Worm (Caenorhabditis elegans) whole organism, late embryonic: ENCODE data around the gene nhr-44.

Experiments
- C08G9.2 ChIP-seq: sonication (generic microtip); optimal IDR thresholded peaks from 2 replicates; lab custom pipeline; 2016; ENCODE audit warnings: mild to moderate bottlenecking, missing genetic modification characterization, moderate library complexity, missing compliant biosample characterization
- C38D4.7 ChIP-seq: fragments of 200-800 bp; sonication (Bioruptor generic); optimal IDR thresholded peaks from 2 replicates; lab custom pipeline; 2018; ENCODE audit warnings: mild to moderate bottlenecking, missing genetic modification characterization, moderate library complexity, missing compliant biosample characterization
- F13H6.1 ChIP-seq: sonication (generic microtip); optimal IDR thresholded peaks from 2 replicates; lab custom pipeline; 2016; ENCODE audit warnings: missing genetic modification characterization, missing compliant biosample characterization
- K09A11.1 ChIP-seq: sonication (generic microtip); optimal IDR thresholded peaks from 2 replicates; lab custom pipeline; 2017; ENCODE audit warnings: antibody characterized with exemption, mild to moderate bottlenecking, missing genetic modification characterization, missing compliant biosample characterization; ENCODE audit not compliant: insufficient read depth
- T23F11.4 ChIP-seq: fragments of 200-800 bp; sonication (Bioruptor generic); optimal IDR thresholded peaks from 2 replicates; lab custom pipeline; 2018; ENCODE audit warnings: mild to moderate bottlenecking, missing genetic modification characterization, missing compliant biosample characterization
- ahr-1 ChIP-seq: sonication (generic microtip); optimal IDR thresholded peaks from 2 replicates; lab custom pipeline; 2016; ENCODE audit warnings: missing genetic modification characterization, missing compliant biosample characterization
- ceh-22 ChIP-seq: sonication (generic microtip); optimal IDR thresholded peaks from 2 replicates; lab custom pipeline; 2017; ENCODE audit warnings: missing biosample characterization, missing genetic modification characterization
- ceh-24 ChIP-seq: sonication (generic microtip); optimal IDR thresholded peaks from 2 replicates; lab custom pipeline; 2016; ENCODE audit warnings: mild to moderate bottlenecking, missing genetic modification characterization, missing compliant biosample characterization
- ceh-31 ChIP-seq: sonication (generic microtip); optimal IDR thresholded peaks from 2 replicates; lab custom pipeline; 2016; ENCODE audit warnings: missing genetic modification characterization, missing compliant biosample characterization
- ceh-34 ChIP-seq: sonication (generic microtip); optimal IDR thresholded peaks from 2 replicates; lab custom pipeline; 2016; ENCODE audit warnings: mild to moderate bottlenecking, missing genetic modification characterization, missing compliant biosample characterization
- ceh-45 ChIP-seq: fragments of 200-800 bp; sonication (Bioruptor generic); IDR thresholded peaks from 2 replicates; pipeline ENCODE4 v1.3.6; 2022; ENCODE audit warnings: missing genetic modification reagents, missing genetic modification characterization, missing compliant biosample characterization
- ceh-48 ChIP-seq: sonication (generic microtip); optimal IDR thresholded peaks from 2 replicates; lab custom pipeline; 2016; ENCODE audit warnings: missing genetic modification characterization, inconsistent platforms, missing compliant biosample characterization
- ceh-9 ChIP-seq: sonication (generic microtip); optimal IDR thresholded peaks from 2 replicates; lab custom pipeline; 2016; ENCODE audit warnings: mild to moderate bottlenecking, missing genetic modification characterization, inconsistent platforms, missing compliant biosample characterization
- dve-1 ChIP-seq: sonication (generic microtip); optimal IDR thresholded peaks from 2 replicates; lab custom pipeline; 2017; ENCODE audit warnings: antibody characterized with exemption, mild to moderate bottlenecking, missing genetic modification characterization, missing compliant biosample characterization
- elt-2 ChIP-seq: sonication (generic microtip); optimal IDR thresholded peaks from 2 replicates; lab custom pipeline; 2016; ENCODE audit warnings: missing genetic modification reagents, missing genetic modification characterization, missing compliant biosample characterization
- ets-4 ChIP-seq: sonication (generic microtip); optimal IDR thresholded peaks from 2 replicates; lab custom pipeline; 2016; ENCODE audit warnings: missing genetic modification characterization, missing compliant biosample characterization
- eyg-1 ChIP-seq: sonication (generic microtip); optimal IDR thresholded peaks from 2 replicates; lab custom pipeline; 2016; ENCODE audit warnings: missing genotype, missing genetic modification characterization, missing compliant biosample characterization
- fkh-10 ChIP-seq: fragments of 150-350 bp; optimal IDR thresholded peaks from 2 replicates; lab custom pipeline; 2014; ENCODE audit warnings: missing biosample characterization, missing genetic modification reagents, missing genetic modification characterization
- fkh-6 ChIP-seq: sonication (generic microtip); optimal IDR thresholded peaks from 2 replicates; lab custom pipeline; 2016; ENCODE audit warnings: missing genetic modification characterization, missing compliant biosample characterization
- hlh-13 ChIP-seq: fragments of 200-800 bp; sonication (Bioruptor generic); optimal IDR thresholded peaks from 2 replicates; lab custom pipeline; 2018; ENCODE audit warnings: mild to moderate bottlenecking, missing genetic modification characterization, missing compliant biosample characterization
- hlh-15 ChIP-seq: sonication (generic microtip); optimal IDR thresholded peaks from 2 replicates; lab custom pipeline; 2016; ENCODE audit warnings: missing genetic modification characterization, missing compliant biosample characterization
- hlh-6 ChIP-seq: sonication (generic microtip); optimal IDR thresholded peaks from 2 replicates; lab custom pipeline; 2016; ENCODE audit warnings: missing genotype, missing genetic modification characterization, missing compliant biosample characterization
- lim-6 ChIP-seq: sonication (generic microtip); optimal IDR thresholded peaks from 2 replicates; lab custom pipeline; 2016; ENCODE audit warnings: missing genetic modification characterization, missing compliant biosample characterization
- nfya-1 ChIP-seq: sonication (generic microtip); optimal IDR thresholded peaks from 2 replicates; lab custom pipeline; 2017; ENCODE audit warnings: missing genetic modification characterization, mild to moderate bottlenecking, missing compliant biosample characterization, antibody characterized with exemption, moderate library complexity
- npax-4 ChIP-seq: sonication (generic microtip); optimal IDR thresholded peaks from 2 replicates; lab custom pipeline; 2016; ENCODE audit warnings: missing genetic modification characterization, missing compliant biosample characterization
- pag-3 ChIP-seq: sonication (generic microtip); optimal IDR thresholded peaks from 2 replicates; lab custom pipeline; 2016; ENCODE audit warnings: missing compliant biosample characterization, missing genetic modification characterization, borderline replicate concordance
- pha-2 ChIP-seq: sonication (generic microtip); optimal IDR thresholded peaks from 2 replicates; lab custom pipeline; 2017; ENCODE audit warnings: mild to moderate bottlenecking, missing genetic modification characterization, missing compliant biosample characterization
- pha-4 ChIP-seq: fragments of 150-350 bp; optimal IDR thresholded peaks from 2 replicates; lab custom pipeline; 2018; ENCODE audit warnings: missing biosample characterization, missing genetic modification reagents, missing genetic modification characterization
- pros-1 ChIP-seq: fragments of 150-350 bp; optimal IDR thresholded peaks from 2 replicates; lab custom pipeline; 2014; ENCODE audit warnings: missing biosample characterization, missing genetic modification reagents, missing genetic modification characterization
- ref-2 ChIP-seq: sonication (generic microtip); optimal IDR thresholded peaks from 2 replicates; lab custom pipeline; 2016; ENCODE audit warnings: missing genetic modification characterization, missing compliant biosample characterization
- rnt-1 ChIP-seq: sonication (generic microtip); optimal IDR thresholded peaks from 2 replicates; lab custom pipeline; 2016; ENCODE audit warnings: missing genetic modification characterization, missing compliant biosample characterization
- sdc-2 ChIP-seq: sonication (generic microtip); optimal IDR thresholded peaks from 2 replicates; lab custom pipeline; 2016; ENCODE audit warnings: missing genotype, missing genetic modification characterization, missing compliant biosample characterization
- sox-2 ChIP-seq: fragments of 200-800 bp; sonication (Bioruptor generic); IDR thresholded peaks from 2 replicates; pipeline ENCODE4 v1.3.6; 2022; ENCODE audit warnings: missing genetic modification reagents, missing genetic modification characterization, missing compliant biosample characterization
- sox-4 ChIP-seq: sonication (generic microtip); optimal IDR thresholded peaks from 2 replicates; lab custom pipeline; 2017; ENCODE audit warnings: mild to moderate bottlenecking, missing genetic modification characterization, inconsistent platforms, missing compliant biosample characterization
- tbx-7 ChIP-seq: sonication (generic microtip); optimal IDR thresholded peaks from 2 replicates; lab custom pipeline; 2016; ENCODE audit warnings: missing genotype, missing genetic modification characterization, missing compliant biosample characterization
- unc-42 ChIP-seq: sonication (generic microtip); optimal IDR thresholded peaks from 2 replicates; lab custom pipeline; 2016; ENCODE audit warnings: missing genotype, missing genetic modification characterization, missing compliant biosample characterization
- unc-86 ChIP-seq: sonication (generic microtip); optimal IDR thresholded peaks from 2 replicates; lab custom pipeline; 2016; ENCODE audit warnings: missing genetic modification characterization, missing compliant biosample characterization

The nhr-44 gene

ce11 chrV:9001175-9001574 lies 37.3 kb upstream of the nhr-44 start, which contains the start of gene F59E11.2:
Gene F59E11.2 (plus strand): TSS chrV:9001475.
- TF ChIP-seq C08G9.2 (tag; lab: Kevin White, UChicago) (no peak), unc-86 (tag; lab: Kevin White, UChicago) (no peak), npax-4 (tag; lab: Kevin White, UChicago) (no peak), C38D4.7 (GFP tag; lab: Kevin White, UChicago) (no peak), K09A11.1 (tag; lab: Kevin White, UChicago) (no peak), ceh-22 (tag; lab: Kevin White, UChicago) (no peak), nfya-1 (tag; lab: Kevin White, UChicago) (no peak), sox-4 (tag; lab: Kevin White, UChicago) (no peak), pag-3 (tag; lab: Kevin White, UChicago) (no peak)

DNA sequence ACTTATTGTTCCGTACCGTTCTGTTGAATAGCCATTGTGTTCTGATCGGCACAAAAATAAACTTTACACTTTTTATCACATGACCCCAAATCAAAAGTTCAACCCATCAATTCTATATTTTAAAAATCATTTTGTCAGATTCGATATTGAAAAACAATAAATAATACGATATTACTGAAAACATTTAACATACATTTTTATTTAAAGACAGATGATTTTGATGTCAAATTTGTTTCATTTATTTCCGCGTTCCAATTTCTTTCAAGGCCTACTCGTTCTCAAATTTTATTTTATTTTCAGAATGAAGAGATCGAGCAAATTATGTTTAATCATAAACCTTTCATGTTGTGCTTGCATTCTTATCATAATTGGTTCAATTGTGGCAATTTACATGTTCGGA lies 30.9 kb upstream of the nhr-44 start, which contains the start of gene F59E11.5:
TSS of gene F59E11.5 (plus strand) at position 301 of the 400 bp plus-strand sequence.
- TF ChIP-seq F13H6.1 (tag; lab: Kevin White, UChicago) (no peak), T23F11.4 (no peak), ahr-1 (no peak), dve-1 (tag; lab: Kevin White, UChicago) (no peak), pha-2 (tag; lab: Kevin White, UChicago) (no peak), ref-2 (no peak), tbx-7 (no peak), lim-6 (no peak), ceh-34 (tag; lab: Kevin White, UChicago) (no peak)

- TF ChIP-seq pros-1: no peak
- TF ChIP-seq unc-42: no peak
- no peak for TF ChIP-seq rnt-1 (tag; lab: Kevin White, UChicago)
- TF ChIP-seq eyg-1: no peak
- no peak for TF ChIP-seq elt-2
- TF ChIP-seq sdc-2: no peak
- TF ChIP-seq ceh-9: no peak
- no peak for TF ChIP-seq hlh-15 (tag; lab: Kevin White, UChicago)
- TF ChIP-seq nfya-1 (tag; lab: Kevin White, UChicago): no peak
- no peak for TF ChIP-seq fkh-10
- no peak for TF ChIP-seq hlh-13 (GFP tag; lab: Kevin White, UChicago)
- no peak for TF ChIP-seq ceh-31 (tag; lab: Kevin White, UChicago)
- TF ChIP-seq K09A11.1 (tag; lab: Kevin White, UChicago): no peak
- TF ChIP-seq npax-4 (tag; lab: Kevin White, UChicago): no peak
- no peak for TF ChIP-seq ceh-48 (tag; lab: Kevin White, UChicago)
- TF ChIP-seq, all 69 proteins: peak for 0
These were observed 30.4 kb upstream of the nhr-44 start for ce11 chrV:8994272-8994671.

- no peak for TF ChIP-seq sox-2
- TF ChIP-seq ets-4 (tag; lab: Kevin White, UChicago): no peak
- TF ChIP-seq tbx-7: no peak
- no peak for TF ChIP-seq pha-4 (tag; lab: Kevin White, UChicago)
- TF ChIP-seq fkh-6 (tag; lab: Kevin White, UChicago): no peak
- TF ChIP-seq hlh-6: no peak
- no peak for TF ChIP-seq hlh-15 (tag; lab: Kevin White, UChicago)
- TF ChIP-seq, all 69 proteins: peak for 0
These were observed 27.8 kb upstream of the nhr-44 start, which contains the start of gene F59E11.6 for ce11 chrV:8991679-8992078. Gene F59E11.6 (plus strand): TSS chrV:8991789.

DNA sequence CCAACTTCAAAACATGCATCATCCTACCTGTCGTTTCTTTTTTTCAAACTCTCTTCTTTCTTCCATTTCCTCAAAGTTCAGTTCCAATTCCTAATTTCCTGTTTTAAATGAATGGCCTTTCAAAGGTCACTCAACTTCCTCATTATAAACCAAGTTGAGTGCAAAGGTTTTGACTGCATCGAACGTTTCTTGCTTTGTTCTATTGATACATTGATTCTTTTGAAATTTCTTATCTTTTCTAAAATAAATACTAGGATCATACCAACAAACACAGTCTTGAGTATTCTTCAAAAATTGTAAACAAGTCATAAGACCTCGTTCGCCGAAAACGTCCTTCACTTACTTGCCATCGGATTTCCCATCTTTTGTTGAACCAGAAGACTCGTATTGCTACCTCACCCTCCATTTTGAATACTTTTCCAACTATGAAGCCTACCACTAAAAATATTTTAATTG lies 26.3 kb upstream of the nhr-44 start, which contains the start of gene F59E11.7:
TSS of gene F59E11.7 (plus strand) at position 51 of the 456 bp plus-strand sequence.
- TF ChIP-seq unc-42 (no peak), tbx-7 (no peak), ceh-24 (tag; lab: Kevin White, UChicago) (no peak), ceh-45 (no peak)
